Fruit fly (Drosophila melanogaster) whole organism, embryonic: ENCODE data around the gene CG15200.
A peak's percentile ranks its signal among the peaks of the same experiment; 100 is the strongest.

Experiments
- Adf1 ChIP-seq: fragments of 200-800 bp; sonication (Bioruptor generic); IDR thresholded peaks from 2 replicates; pipeline ENCODE4 v1.3.6; 2022; ENCODE audit warnings: missing biosample characterization, missing genetic modification characterization
- Aef1 ChIP-seq: fragments of 200-800 bp; sonication (Bioruptor generic); IDR thresholded peaks from 3 replicates; pipeline ENCODE4 v1.3.6; 2022; ENCODE audit warnings: missing biosample characterization, missing genetic modification characterization
- CG1024 ChIP-seq: fragments of 200-800 bp; sonication (Bioruptor generic); IDR thresholded peaks from 2 replicates; pipeline ENCODE4 v1.3.6; 2022; ENCODE audit warnings: missing biosample characterization, missing genetic modification characterization
- CG12659 ChIP-seq: fragments of 200-800 bp; sonication (Bioruptor generic); optimal IDR thresholded peaks from 3 replicates; lab custom pipeline; 2017; ENCODE audit warnings: mild to moderate bottlenecking, missing biosample characterization, missing genetic modification reagents, missing genetic modification characterization
- CG14667 ChIP-seq: fragments of 200-800 bp; sonication (Bioruptor generic); IDR thresholded peaks from 2 replicates; pipeline ENCODE4 v1.3.6; 2022; ENCODE audit warnings: missing biosample characterization, missing genetic modification characterization
- CG15479 ChIP-seq: fragments of 200-800 bp; sonication (Bioruptor generic); optimal IDR thresholded peaks from 3 replicates; lab custom pipeline; 2019; ENCODE audit warnings: missing biosample characterization, mild to moderate bottlenecking, missing genetic modification characterization, moderate library complexity
- CG15514 ChIP-seq: fragments of 200-800 bp; sonication (Bioruptor generic); optimal IDR thresholded peaks from 3 replicates; lab custom pipeline; 2017; ENCODE audit warnings: missing biosample characterization, missing genetic modification characterization, mild to moderate bottlenecking, moderate library complexity, missing genetic modification reagents
- CG1792 ChIP-seq: fragments of 200-800 bp; sonication (Bioruptor generic); optimal IDR thresholded peaks from 2 replicates; lab custom pipeline; 2016; ENCODE audit warnings: missing biosample characterization, missing genetic modification characterization
- CG2120 ChIP-seq: fragments of 200-800 bp; sonication (Bioruptor generic); optimal IDR thresholded peaks from 3 replicates; lab custom pipeline; 2016; ENCODE audit warnings: missing biosample characterization, missing genetic modification characterization
- CG2712 ChIP-seq: fragments of 200-800 bp; optimal IDR thresholded peaks from 3 replicates; lab custom pipeline; 2019; ENCODE audit warnings: missing biosample characterization, mild to moderate bottlenecking, missing genetic modification characterization, moderate library complexity
- CG34422 ChIP-seq: fragments of 200-800 bp; sonication (Bioruptor generic); IDR thresholded peaks from 3 replicates; pipeline ENCODE4 v1.3.6; 2022; ENCODE audit warnings: missing biosample characterization, missing genetic modification characterization
- CG4282 ChIP-seq: fragments of 200-800 bp; sonication (Bioruptor generic); optimal IDR thresholded peaks from 2 replicates; lab custom pipeline; 2016; ENCODE audit warnings: missing biosample characterization, missing genetic modification characterization
- CG4617 ChIP-seq: fragments of 200-800 bp; sonication (Bioruptor generic); optimal IDR thresholded peaks from 3 replicates; lab custom pipeline; 2016; ENCODE audit warnings: missing biosample characterization, missing genetic modification characterization, borderline replicate concordance
- CG8388 ChIP-seq: fragments of 200-800 bp; sonication (Bioruptor generic); optimal IDR thresholded peaks from 2 replicates; lab custom pipeline; 2019; ENCODE audit warnings: missing biosample characterization, mild to moderate bottlenecking, missing genetic modification characterization, moderate library complexity
- CG8944 ChIP-seq: fragments of 200-800 bp; sonication (Bioruptor generic); optimal IDR thresholded peaks from 3 replicates; lab custom pipeline; 2016; ENCODE audit warnings: missing biosample characterization, missing genetic modification characterization
- Dbx ChIP-seq: fragments of 200-800 bp; sonication (Bioruptor generic); IDR thresholded peaks from 3 replicates; pipeline ENCODE4 v1.3.6; 2022; ENCODE audit warnings: missing biosample characterization, missing genetic modification characterization
- Dp ChIP-seq: fragments of 200-800 bp; sonication (Bioruptor generic); optimal IDR thresholded peaks from 2 replicates; lab custom pipeline; 2018; ENCODE audit warnings: missing biosample characterization, mild to moderate bottlenecking, missing genetic modification characterization, moderate library complexity
- Drgx ChIP-seq: fragments of 200-800 bp; sonication (Bioruptor generic); IDR thresholded peaks from 2 replicates; pipeline ENCODE4 v1.3.6; 2022; ENCODE audit warnings: missing biosample characterization, missing genetic modification characterization
- E2f1 ChIP-seq: fragments of 200-800 bp; sonication (Bioruptor generic); IDR thresholded peaks from 2 replicates; pipeline ENCODE4 v1.3.6; 2022; ENCODE audit warnings: missing biosample characterization, missing genetic modification characterization
- GATAe ChIP-seq: fragments of 200-800 bp; sonication (Bioruptor generic); conservative IDR thresholded peaks from 2 replicates; pipeline ENCODE4 v1.3.6; 2022; ENCODE audit warnings: missing biosample characterization, missing genetic modification characterization
- Med ChIP-seq: fragments of 200-800 bp; sonication (Bioruptor generic); peaks from one replicate; lab custom pipeline; 2016; ENCODE audit warnings: missing biosample characterization, missing genetic modification characterization, mild to moderate bottlenecking, inconsistent platforms, moderate library complexity
- Nf-YB ChIP-seq: fragments of 200-800 bp; sonication (Bioruptor generic); optimal IDR thresholded peaks from 3 replicates; lab custom pipeline; 2019; ENCODE audit warnings: missing biosample characterization, mild to moderate bottlenecking, missing genetic modification characterization, moderate library complexity
- Rfx ChIP-seq: fragments of 200-800 bp; sonication (Bioruptor generic); IDR thresholded peaks from 2 replicates; pipeline ENCODE4 v1.3.6; 2022; ENCODE audit warnings: missing biosample characterization, missing genetic modification characterization
- Scr ChIP-seq: fragments of 200-800 bp; sonication (Bioruptor generic); IDR thresholded peaks from 2 replicates; pipeline ENCODE4 v1.3.6; 2022; ENCODE audit warnings: missing biosample characterization, missing genetic modification characterization; ENCODE audit not compliant: partially characterized antibody
- Sox100B ChIP-seq: fragments of 200-800 bp; sonication (Bioruptor generic); optimal IDR thresholded peaks from 3 replicates; lab custom pipeline; 2018; ENCODE audit warnings: missing biosample characterization, mild to moderate bottlenecking, missing genetic modification characterization
- Ssrp ChIP-seq: fragments of 200-800 bp; sonication (Bioruptor generic); optimal IDR thresholded peaks from 2 replicates; lab custom pipeline; 2018; ENCODE audit warnings: missing biosample characterization, mild to moderate bottlenecking, missing genetic modification characterization, moderate library complexity
- Taf1 ChIP-seq: fragments of 200-800 bp; sonication (Bioruptor generic); IDR thresholded peaks from 2 replicates; pipeline ENCODE4 v1.3.6; 2022; ENCODE audit warnings: missing biosample characterization, missing genetic modification characterization
- Trl ChIP-seq, 3 experiments: fragments of >200 bp in 2 of 3; fragments of 200-800 bp in 1 of 3; sonication (Bioruptor generic) in 1 of 3; optimal IDR thresholded peaks; 2 replicates in 1 of 3; 3 replicates in 2 of 3; lab custom pipeline; 2016 to 2017; ENCODE audit warnings: missing biosample characterization in 1 of 3, missing genetic modification characterization in 1 of 3
- bigmax ChIP-seq: fragments of 200-800 bp; sonication (Bioruptor generic); optimal IDR thresholded peaks from 2 replicates; lab custom pipeline; 2018; ENCODE audit warnings: missing biosample characterization, mild to moderate bottlenecking, missing genetic modification characterization
- cg ChIP-seq: fragments of 200-800 bp; sonication (Bioruptor generic); optimal IDR thresholded peaks from 3 replicates; lab custom pipeline; 2019; ENCODE audit warnings: missing biosample characterization, mild to moderate bottlenecking, missing genetic modification characterization, moderate library complexity
- chinmo ChIP-seq: fragments of 200-800 bp; sonication (Bioruptor generic); IDR thresholded peaks from 4 replicates; pipeline ENCODE4 v1.3.6; 2022; ENCODE audit warnings: missing biosample characterization, missing genetic modification characterization; ENCODE audit not compliant: partially characterized antibody
- danr ChIP-seq: fragments of 200-800 bp; sonication (Bioruptor generic); IDR thresholded peaks from 2 replicates; pipeline ENCODE4 v1.3.6; 2022; ENCODE audit warnings: missing biosample characterization, missing genetic modification characterization
- disco-r ChIP-seq: fragments of 200-800 bp; sonication (Bioruptor generic); optimal IDR thresholded peaks from 2 replicates; lab custom pipeline; 2016; ENCODE audit warnings: missing biosample characterization, missing genetic modification characterization
- dm ChIP-seq: fragments of 200-800 bp; sonication (Bioruptor generic); optimal IDR thresholded peaks from 3 replicates; lab custom pipeline; 2016; ENCODE audit warnings: missing biosample characterization, missing genetic modification characterization
- exex ChIP-seq: fragments of 200-800 bp; sonication (Bioruptor generic); optimal IDR thresholded peaks from 4 replicates; lab custom pipeline; 2018; ENCODE audit warnings: missing biosample characterization, mild to moderate bottlenecking, missing genetic modification characterization, moderate library complexity
- ftz-f1 ChIP-seq: fragments of 200-800 bp; sonication (Bioruptor generic); optimal IDR thresholded peaks from 2 replicates; lab custom pipeline; 2016; ENCODE audit warnings: missing biosample characterization, missing genetic modification characterization
- gfzf ChIP-seq: fragments of 200-800 bp; sonication (Bioruptor generic); optimal IDR thresholded peaks from 2 replicates; lab custom pipeline; 2016; ENCODE audit warnings: missing biosample characterization, mild to moderate bottlenecking, missing genetic modification characterization, moderate library complexity
- grau ChIP-seq: fragments of 200-800 bp; optimal IDR thresholded peaks from 3 replicates; lab custom pipeline; 2019; ENCODE audit warnings: missing biosample characterization, mild to moderate bottlenecking, missing genetic modification characterization, moderate library complexity
- grn ChIP-seq: fragments of 200-800 bp; sonication (Bioruptor generic); optimal IDR thresholded peaks from 3 replicates; lab custom pipeline; 2017; ENCODE audit warnings: missing biosample characterization, missing genetic modification characterization
- nerfin-1 ChIP-seq: fragments of 200-800 bp; sonication (Bioruptor generic); optimal IDR thresholded peaks from 3 replicates; lab custom pipeline; 2019; ENCODE audit warnings: missing biosample characterization, mild to moderate bottlenecking, missing genetic modification characterization, moderate library complexity
- repo ChIP-seq: fragments of 200-800 bp; sonication (Bioruptor generic); optimal IDR thresholded peaks from 2 replicates; lab custom pipeline; 2016; ENCODE audit warnings: missing biosample characterization, missing genetic modification characterization
- row ChIP-seq: fragments of 200-800 bp; sonication (Bioruptor generic); IDR thresholded peaks from 3 replicates; pipeline ENCODE4 v1.3.6; 2022; ENCODE audit warnings: missing biosample characterization, missing genetic modification characterization
- schlank ChIP-seq: fragments of 200-800 bp; sonication (Bioruptor generic); optimal IDR thresholded peaks from 2 replicates; lab custom pipeline; 2018; ENCODE audit warnings: missing biosample characterization, mild to moderate bottlenecking, missing genetic modification characterization
- scrt ChIP-seq: fragments of 200-800 bp; sonication (Bioruptor generic); optimal IDR thresholded peaks from 2 replicates; lab custom pipeline; 2018; ENCODE audit warnings: missing biosample characterization, mild to moderate bottlenecking, missing genetic modification characterization, moderate library complexity
- sens ChIP-seq: fragments of 200-800 bp; sonication (Bioruptor generic); peaks from one replicate; lab custom pipeline; 2016; ENCODE audit warnings: missing biosample characterization, missing genetic modification characterization
- slbo ChIP-seq: fragments of 200-800 bp; sonication (Bioruptor generic); IDR thresholded peaks from 2 replicates; pipeline ENCODE4 v1.3.6; 2022; ENCODE audit warnings: missing biosample characterization, missing genetic modification characterization
- sqz ChIP-seq: fragments of 200-800 bp; sonication (Bioruptor generic); optimal IDR thresholded peaks from 3 replicates; lab custom pipeline; 2018; ENCODE audit warnings: missing biosample characterization, mild to moderate bottlenecking, missing genetic modification characterization
- twi ChIP-seq: fragments of 200-800 bp; optimal IDR thresholded peaks from 2 replicates; lab custom pipeline; 2019; ENCODE audit warnings: missing biosample characterization, mild to moderate bottlenecking, missing genetic modification characterization, moderate library complexity
- zf30C ChIP-seq: fragments of 200-800 bp; sonication (Bioruptor generic); optimal IDR thresholded peaks from 3 replicates; lab custom pipeline; 2018; ENCODE audit warnings: missing biosample characterization, mild to moderate bottlenecking, missing genetic modification characterization
- zfh2 ChIP-seq: fragments of 200-800 bp; sonication (Bioruptor generic); optimal IDR thresholded peaks from 2 replicates; lab custom pipeline; 2016; ENCODE audit warnings: missing biosample characterization, missing genetic modification characterization

The CG15200 gene

dm6 chrX:11147553-11148067 is 35.1 kb upstream of the CG15200 start:
- no peak for TF ChIP-seq CG1792
- no peak for TF ChIP-seq Trl (optimal IDR thresholded peaks at IDR 0.05; lab: Kevin White, UChicago)
- no peak for TF ChIP-seq Trl (GFP tag; optimal IDR thresholded peaks at IDR 0.05; lab: Kevin White, UChicago)
- TF ChIP-seq ftz-f1 (GFP tag; lab: Kevin White, UChicago): peak; percentile 7
- no peak for TF ChIP-seq danr (GFP tag; lab: Robert Waterston, UW)
- no peak for TF ChIP-seq Dbx (GFP tag; lab: Robert Waterston, UW)
- 0 out of 4 replicates have a peak, but pooled peaks have one; percentile 27 for TF ChIP-seq chinmo (GFP tag; lab: Robert Waterston, UW)
- peak; percentile 68 for TF ChIP-seq sqz
- peak; percentile 7 for TF ChIP-seq Dp (GFP tag; lab: Kevin White, UChicago)
- TF ChIP-seq dm: peak; percentile 68
- TF ChIP-seq exex (tag; lab: Kevin White, UChicago): no peak
- TF ChIP-seq Ssrp (tag; lab: Kevin White, UChicago): no peak
- peak; percentile 32 for TF ChIP-seq sens (GFP tag; lab: Kevin White, UChicago)
- no peak for TF ChIP-seq Taf1 (GFP tag; lab: Robert Waterston, UW)
- 0 out of 2 replicates have a peak, but pooled peaks have one; percentile 24 for TF ChIP-seq Drgx (GFP tag; lab: Robert Waterston, UW)
- no peak for TF ChIP-seq Nf-YB (GFP tag; lab: Kevin White, UChicago)
- TF ChIP-seq E2f1 (GFP tag; lab: Robert Waterston, UW): 0 out of 2 replicates have a peak, but pooled peaks have one; percentile 15
- peak; percentile 93 for TF ChIP-seq Adf1
- TF ChIP-seq grau (tag; lab: Kevin White, UChicago): peak; percentile 83
- TF ChIP-seq CG4282: no peak
- peak; percentile 92 for TF ChIP-seq bigmax (GFP tag; lab: Kevin White, UChicago)
- TF ChIP-seq nerfin-1 (tag; lab: Kevin White, UChicago): peak; percentile 64
- TF ChIP-seq cg (GFP tag; lab: Kevin White, UChicago): peak; percentile 83
- peak; percentile 63; the same call in 1 of the 3 replicates for TF ChIP-seq CG34422 (GFP tag; lab: Robert Waterston, UW)
- no peak for TF ChIP-seq CG15479 (GFP tag; lab: Kevin White, UChicago)
- TF ChIP-seq row (GFP tag; lab: Robert Waterston, UW): peak; percentile 18; the same call in 1 of the 3 replicates
- TF ChIP-seq scrt (GFP tag; lab: Kevin White, UChicago): peak; percentile 12
- TF ChIP-seq Rfx: 0 out of 2 replicates have a peak, but pooled peaks have one; percentile 22
- TF ChIP-seq twi (tag; lab: Kevin White, UChicago): no peak
- no peak for TF ChIP-seq grn (GFP tag; lab: Kevin White, UChicago)

DNA sequence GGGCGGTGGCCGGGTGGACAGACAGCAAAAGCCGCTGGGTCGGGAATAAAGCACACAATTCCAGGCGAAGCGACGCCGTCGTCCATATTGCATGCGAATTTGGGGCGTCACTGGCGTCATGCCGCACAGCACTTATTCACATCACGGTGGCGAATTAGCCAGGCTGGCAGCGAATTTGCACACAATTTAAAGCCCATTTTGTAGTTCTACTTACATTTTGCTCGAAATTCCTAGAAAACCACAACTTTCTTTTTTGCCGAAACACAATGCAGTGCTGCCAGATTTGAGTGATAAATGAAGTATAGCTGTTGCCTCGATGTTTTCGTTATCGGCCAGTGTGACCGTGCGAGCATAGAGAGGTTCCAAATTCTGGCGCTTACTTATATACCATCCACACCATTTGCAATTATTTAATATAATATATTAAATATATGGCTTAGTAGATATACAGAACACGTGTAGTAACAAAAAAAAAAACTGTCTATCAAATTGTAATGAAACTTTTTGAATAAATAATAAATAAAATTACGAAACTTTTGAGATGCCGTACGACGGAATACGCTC is 34.4 kb upstream of the CG15200 start, which contains the start of gene Ran:
TSS of gene Ran (minus strand) at position 445 of the 564 bp plus-strand sequence.
- TF ChIP-seq Med: peak; percentile 59
- TF ChIP-seq CG15514 (GFP tag; lab: Kevin White, UChicago): peak; percentile 24
- TF ChIP-seq CG2120 (GFP tag; lab: Kevin White, UChicago): peak; percentile 1
- TF ChIP-seq zf30C (GFP tag; lab: Kevin White, UChicago): no peak
- TF ChIP-seq schlank (tag; lab: Kevin White, UChicago): no peak
- TF ChIP-seq CG8388 (GFP tag; lab: Kevin White, UChicago): no peak
- peak; percentile 83 for TF ChIP-seq CG1024 (GFP tag; lab: Robert Waterston, UW)
- peak; percentile 43 for TF ChIP-seq Scr (GFP tag; lab: Robert Waterston, UW)
- TF ChIP-seq CG2712: peak; percentile 31
- TF ChIP-seq gfzf (GFP tag; lab: Kevin White, UChicago): peak; percentile 59
- peak; percentile 16 for TF ChIP-seq zfh2 (GFP tag; lab: Kevin White, UChicago)
- TF ChIP-seq GATAe: 0 out of 2 replicates have a peak, but pooled peaks have one; percentile 10
- no peak for TF ChIP-seq disco-r (GFP tag; lab: Kevin White, UChicago)
- TF ChIP-seq CG12659 (GFP tag; lab: Kevin White, UChicago): peak; percentile 21
- no peak for TF ChIP-seq Sox100B (GFP tag; lab: Kevin White, UChicago)
- peak; percentile 49 for TF ChIP-seq slbo
- TF ChIP-seq repo (GFP tag; lab: Kevin White, UChicago): no peak
- TF ChIP-seq Aef1 (GFP tag; lab: Robert Waterston, UW): peak; percentile 28; the same call in 2 of the 3 replicates
- TF ChIP-seq CG4617 (GFP tag; lab: Kevin White, UChicago): peak; percentile 15
- no peak for TF ChIP-seq CG8944 (GFP tag; lab: Kevin White, UChicago)
- peak; percentile 7; the same call in 1 of the 2 replicates for TF ChIP-seq CG14667 (GFP tag; lab: Robert Waterston, UW)
